Worm (Caenorhabditis elegans): ENCODE data around the gene F45H10.5.

F45H10.5 gene

ce11 chrII:13469043-13469652, 32.5 kb upstream of the F45H10.5 start, which contains the start of gene E01G4.3 (continued):
- TF ChIP-seq madf-9 (GFP tag; conservative IDR thresholded peaks at IDR 0.05) (no peak), unc-39 (tag; optimal IDR thresholded peaks at IDR 0.05) (no peak), ama-1 (optimal IDR thresholded peaks at IDR 0.05) (no peak), Y48G9A.11 (GFP tag; IDR thresholded peaks at IDR 0.05) (no peak), nhr-41 (GFP tag; IDR thresholded peaks at IDR 0.05) (no peak), daf-19 (GFP tag; conservative IDR thresholded peaks at IDR 0.05) (no peak), rbr-2 (tag; optimal IDR thresholded peaks at IDR 0.05) (no peak), mdt-29 (GFP tag; IDR thresholded peaks at IDR 0.05) (no peak), aly-2 (tag; optimal IDR thresholded peaks at IDR 0.05) (no peak), dpl-1 (GFP tag; optimal IDR thresholded peaks at IDR 0.05) (no peak), ctbp-1 (GFP tag; IDR thresholded peaks at IDR 0.05) (peak; percentile 26; the same call in 1 of the 2 replicates), vab-7 (GFP tag; IDR thresholded peaks at IDR 0.05) (no peak), snpc-4 (tag; optimal IDR thresholded peaks at IDR 0.05) (no peak), mxl-2 (GFP tag; conservative IDR thresholded peaks at IDR 0.05) (peak; percentile 100), madf-5 (GFP tag; IDR thresholded peaks at IDR 0.05) (no peak), cey-2 (tag; optimal IDR thresholded peaks at IDR 0.05; ENCODE audit: borderline replicate concordance, insufficient read depth) (no peak), unc-130 (GFP tag; optimal IDR thresholded peaks at IDR 0.05) (no peak), nhr-42 (GFP tag; IDR thresholded peaks at IDR 0.05) (peak; percentile 11; the same call in 1 of the 2 replicates), lin-13 (GFP tag; optimal IDR thresholded peaks at IDR 0.05) (no peak), nhr-11 (tag; optimal IDR thresholded peaks at IDR 0.05) (peak; percentile 94), attf-4 (tag; optimal IDR thresholded peaks at IDR 0.05) (no peak)

- TF ChIP-seq ceh-20 (GFP tag; IDR thresholded peaks at IDR 0.05) (no peak), nhr-48 (tag; optimal IDR thresholded peaks at IDR 0.05) (peak; percentile 75), daf-16 (GFP tag; optimal IDR thresholded peaks at IDR 0.05) (peak in 1 of 2 experiments; percentile 86), daf-16 (tag; optimal IDR thresholded peaks at IDR 0.05) (peak; percentile 85)
Measured at ce11 chrII:13470655-13471054, 31.0 kb upstream of the F45H10.5 start.

- TF ChIP-seq Y5F2A.4 (GFP tag; optimal IDR thresholded peaks at IDR 0.05) = no peak
- no peak for TF ChIP-seq jun-1 (tag; optimal IDR thresholded peaks at IDR 0.05)
- TF ChIP-seq lin-38 (GFP tag; IDR thresholded peaks at IDR 0.05) = no peak
- no peak for TF ChIP-seq set-16 (GFP tag; IDR thresholded peaks at IDR 0.05)
- no peak for TF ChIP-seq hmg-1.1 (GFP tag; IDR thresholded peaks at IDR 0.05)
- no peak for TF ChIP-seq pqm-1 (tag; optimal IDR thresholded peaks at IDR 0.05)
- TF ChIP-seq lin-13 (GFP tag; optimal IDR thresholded peaks at IDR 0.05) = no peak
- no peak for TF ChIP-seq nhr-102 (tag; optimal IDR thresholded peaks at IDR 0.05)
- TF ChIP-seq nhr-237 (tag; optimal IDR thresholded peaks at IDR 0.05) = no peak
- no peak for TF ChIP-seq mdl-1 (tag; optimal IDR thresholded peaks at IDR 0.05)
- TF ChIP-seq lin-15B (tag; optimal IDR thresholded peaks at IDR 0.05) = no peak
Measured at ce11 chrII:13472101-13472500, 29.6 kb upstream of the F45H10.5 start, which contains the start of gene E01G4.5. Gene E01G4.5 (plus strand): TSS chrII:13472401.

DNA sequence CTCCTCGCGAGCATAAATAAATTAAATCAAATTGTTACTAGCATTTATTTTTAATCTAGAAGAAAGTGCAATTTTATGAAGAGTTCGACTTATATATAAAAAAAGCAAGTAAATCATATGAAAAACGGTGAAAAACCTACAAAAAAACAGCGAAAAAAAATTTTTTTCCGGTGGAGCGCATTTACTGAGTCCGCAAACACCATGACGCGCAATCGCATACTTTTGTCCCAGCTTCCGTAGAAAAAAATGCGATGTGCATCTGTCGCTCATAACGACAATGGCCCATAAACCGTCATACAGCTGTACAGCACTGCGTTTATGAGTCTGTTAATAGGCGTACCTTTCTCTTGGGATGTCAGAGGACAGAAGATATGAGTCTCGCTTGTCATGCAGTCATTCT, 24.4 kb upstream of the F45H10.5 start:
- TF ChIP-seq ZK546.5 (tag; optimal IDR thresholded peaks at IDR 0.05) = no peak
- peak; percentile 61; the same call in 1 of the 2 replicates for TF ChIP-seq lin-29 (GFP tag; IDR thresholded peaks at IDR 0.05)
- TF ChIP-seq egl-43 (GFP tag; IDR thresholded peaks at IDR 0.05) = 0 out of 2 replicates have a peak, but pooled peaks have one; percentile 22
- TF ChIP-seq pha-4 (GFP tag; IDR thresholded peaks at IDR 0.05) = no peak
- TF ChIP-seq pha-4 (tag; optimal IDR thresholded peaks at IDR 0.05) = peak; percentile 24
- no peak for TF ChIP-seq daf-16 (GFP tag; optimal IDR thresholded peaks at IDR 0.05)
- TF ChIP-seq daf-16 (tag; optimal IDR thresholded peaks at IDR 0.05) = peak; percentile 1
- peak in 1 of 2 experiments; percentile 79 for TF ChIP-seq lsy-2 (tag; optimal IDR thresholded peaks at IDR 0.05)
- TF ChIP-seq ceh-62 (tag; optimal IDR thresholded peaks at IDR 0.05) = no peak
- no peak for TF ChIP-seq R02D3.7 (tag; optimal IDR thresholded peaks at IDR 0.05)
- TF ChIP-seq arid-1 (GFP tag; conservative IDR thresholded peaks at IDR 0.05) = no peak
- TF ChIP-seq dmd-8 (GFP tag; IDR thresholded peaks at IDR 0.05) = no peak
- peak in 1 of 2 experiments; percentile 5 for TF ChIP-seq hif-1 (tag; optimal IDR thresholded peaks at IDR 0.05)
- TF ChIP-seq hlh-11 (tag; optimal IDR thresholded peaks at IDR 0.05) = peak; percentile 50
- TF ChIP-seq lin-38 (GFP tag; IDR thresholded peaks at IDR 0.05) = peak; percentile 94
- peak; percentile 36 for TF ChIP-seq nhr-28 (tag; optimal IDR thresholded peaks at IDR 0.05)
